Worm (Caenorhabditis elegans): ENCODE results near the gene T13A10.2.

DNA sequence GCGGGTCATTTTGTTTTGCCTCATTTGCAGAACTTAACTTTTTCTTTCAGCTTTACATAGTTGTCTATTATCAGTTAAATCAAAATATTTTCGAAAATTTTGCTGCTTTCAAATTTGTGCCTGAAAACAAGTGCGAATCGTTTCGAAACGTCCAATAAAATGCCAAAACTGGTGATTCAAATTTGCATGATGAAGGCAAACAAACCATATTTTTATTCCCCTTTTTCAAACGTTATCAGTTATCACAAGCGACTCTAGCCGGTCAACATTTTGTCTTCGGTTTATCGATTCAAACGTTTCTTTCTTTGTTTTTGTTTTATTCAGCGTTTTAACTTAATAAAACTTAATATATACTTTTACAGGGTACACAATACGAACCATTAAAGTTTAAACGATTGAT, 42.5 kb upstream of the T13A10.2 start, which contains the start of the genes ugt-24 and C49A9.6:
- no peak for TF ChIP-seq ceh-82 (tag; optimal IDR thresholded peaks at IDR 0.05)
- TF ChIP-seq egl-27 (tag; optimal IDR thresholded peaks at IDR 0.05) = no peak
- no peak for TF ChIP-seq nhr-19 (GFP tag; conservative IDR thresholded peaks at IDR 0.05)
- TF ChIP-seq aly-2 (tag; optimal IDR thresholded peaks at IDR 0.05) = no peak
- no peak for TF ChIP-seq alr-1 (tag; optimal IDR thresholded peaks at IDR 0.05; ENCODE audit: borderline replicate concordance)
- no peak for TF ChIP-seq ztf-11 (tag; optimal IDR thresholded peaks at IDR 0.05)
- no peak for TF ChIP-seq nhr-237 (tag; optimal IDR thresholded peaks at IDR 0.05)
- TF ChIP-seq fos-1 (tag; optimal IDR thresholded peaks at IDR 0.05) = no peak
- no peak for TF ChIP-seq nhr-76 (tag; optimal IDR thresholded peaks at IDR 0.05)
- TF ChIP-seq pqm-1 (tag; optimal IDR thresholded peaks at IDR 0.05) = no peak
- TF ChIP-seq jun-1 (tag; optimal IDR thresholded peaks at IDR 0.05) = no peak
- no peak for TF ChIP-seq fkh-10 (GFP tag; optimal IDR thresholded peaks at IDR 0.05)
- no peak for TF ChIP-seq nhr-11 (tag; optimal IDR thresholded peaks at IDR 0.05)
- TF ChIP-seq nhr-77 (tag; optimal IDR thresholded peaks at IDR 0.05) = no peak
